Worm (Caenorhabditis elegans) whole organism, L3 larva: Measurements from ENCODE around the gene F20B6.10.

ENCODE experiments used
- R02D3.7 ChIP-seq: fragments of 150-350 bp; optimal IDR thresholded peaks from 2 replicates; lab custom pipeline; 2014; ENCODE audit warnings: missing biosample characterization, missing genetic modification characterization
- ceh-82 ChIP-seq: fragments of 150-350 bp; optimal IDR thresholded peaks from 2 replicates; lab custom pipeline; 2014; ENCODE audit warnings: missing biosample characterization, missing genetic modification characterization
- daf-12 ChIP-seq: fragments of 150-350 bp; optimal IDR thresholded peaks from 2 replicates; lab custom pipeline; 2014; ENCODE audit warnings: missing biosample characterization, missing genetic modification reagents, missing genetic modification characterization
- egl-5 ChIP-seq: fragments of 150-350 bp; optimal IDR thresholded peaks from 2 replicates; lab custom pipeline; 2017; ENCODE audit warnings: missing biosample characterization, missing genetic modification reagents, missing genetic modification characterization, inconsistent platforms
- elt-2 ChIP-seq: sonication (generic microtip); optimal IDR thresholded peaks from 2 replicates; lab custom pipeline; 2016; ENCODE audit warnings: missing genetic modification reagents, mild to moderate bottlenecking, missing genetic modification characterization, missing compliant biosample characterization
- elt-3 ChIP-seq, 3 experiments: fragments of 150-350 bp in 1 of 3; sonication (generic microtip) in 2 of 3; optimal IDR thresholded peaks; 2 replicates in 2 of 3; 4 replicates in 1 of 3; lab custom pipeline; 2014 to 2017; ENCODE audit warnings: missing biosample characterization in 3 of 3, missing genetic modification characterization in 3 of 3
- eor-1 ChIP-seq, 2 experiments: fragments of 150-350 bp; optimal IDR thresholded peaks; 2 replicates each; lab custom pipeline; 2014 to 2018; ENCODE audit warnings: missing biosample characterization in 2 of 2, missing genetic modification characterization in 2 of 2
- fkh-2 ChIP-seq: fragments of 150-350 bp; optimal IDR thresholded peaks from 2 replicates; lab custom pipeline; 2014; ENCODE audit warnings: missing biosample characterization, missing genetic modification reagents, missing genetic modification characterization
- fos-1 ChIP-seq: fragments of 150-350 bp; optimal IDR thresholded peaks from 2 replicates; lab custom pipeline; 2014; ENCODE audit warnings: missing biosample characterization, missing genetic modification characterization
- hmg-11 ChIP-seq: sonication (generic microtip); optimal IDR thresholded peaks from 2 replicates; lab custom pipeline; 2016; ENCODE audit warnings: missing genetic modification characterization, missing compliant biosample characterization
- lin-15B ChIP-seq: fragments of 150-350 bp; optimal IDR thresholded peaks from 2 replicates; lab custom pipeline; 2014; ENCODE audit warnings: missing biosample characterization, missing genetic modification characterization
- lin-39 ChIP-seq: fragments of 150-350 bp; optimal IDR thresholded peaks from 2 replicates; lab custom pipeline; 2018; ENCODE audit warnings: missing biosample characterization, missing genetic modification reagents, missing genetic modification characterization
- lsy-12 ChIP-seq: sonication (generic microtip); optimal IDR thresholded peaks from 2 replicates; lab custom pipeline; 2016; ENCODE audit warnings: mild to moderate bottlenecking, missing genetic modification characterization, missing compliant biosample characterization
- mml-1 ChIP-seq: fragments of 150-350 bp; sonication (generic microtip); optimal IDR thresholded peaks from 3 replicates; lab custom pipeline; 2014; ENCODE audit warnings: missing biosample characterization, missing genetic modification characterization
- nfya-1 ChIP-seq: sonication (generic microtip); optimal IDR thresholded peaks from 2 replicates; lab custom pipeline; 2017; ENCODE audit warnings: missing genetic modification characterization, mild to moderate bottlenecking, missing compliant biosample characterization, antibody characterized with exemption, moderate library complexity; ENCODE audit not compliant: insufficient read depth
- nhr-12 ChIP-seq: fragments of 150-350 bp; optimal IDR thresholded peaks from 2 replicates; lab custom pipeline; 2014; ENCODE audit warnings: missing biosample characterization, missing genetic modification characterization
- nhr-237 ChIP-seq: fragments of 150-350 bp; optimal IDR thresholded peaks from 2 replicates; lab custom pipeline; 2014; ENCODE audit warnings: missing biosample characterization, missing genetic modification characterization
- nhr-25 ChIP-seq: sonication (generic microtip); optimal IDR thresholded peaks from 2 replicates; lab custom pipeline; 2017; ENCODE audit warnings: missing biosample characterization, missing genetic modification characterization
- nhr-43 ChIP-seq: sonication (generic microtip); optimal IDR thresholded peaks from 2 replicates; lab custom pipeline; 2016; ENCODE audit warnings: mild to moderate bottlenecking, missing genetic modification characterization, missing compliant biosample characterization; ENCODE audit not compliant: poor library complexity, severe bottlenecking
- pha-4 ChIP-seq: fragments of 150-350 bp; optimal IDR thresholded peaks from 2 replicates; lab custom pipeline; 2014; ENCODE audit warnings: missing biosample characterization, missing genetic modification reagents, missing genetic modification characterization
- pqm-1 ChIP-seq: fragments of 150-350 bp; optimal IDR thresholded peaks from 2 replicates; lab custom pipeline; 2017; ENCODE audit warnings: missing biosample characterization, missing genetic modification characterization, inconsistent platforms
- sea-2 ChIP-seq: fragments of 150-350 bp; sonication (generic microtip); optimal IDR thresholded peaks from 4 replicates; lab custom pipeline; 2014; ENCODE audit warnings: missing biosample characterization, missing genetic modification reagents, missing genetic modification characterization
- skn-1 ChIP-seq: fragments of 150-350 bp; optimal IDR thresholded peaks from 2 replicates; lab custom pipeline; 2014; ENCODE audit warnings: missing biosample characterization, missing genetic modification characterization
- snpc-4 ChIP-seq: fragments of 150-350 bp; optimal IDR thresholded peaks from 2 replicates; lab custom pipeline; 2014; ENCODE audit warnings: missing biosample characterization, missing genetic modification characterization
- unc-39 ChIP-seq: sonication (generic microtip); optimal IDR thresholded peaks from 4 replicates; lab custom pipeline; 2017; ENCODE audit warnings: missing biosample characterization, missing genetic modification characterization
- unc-62 ChIP-seq: fragments of 150-350 bp; sonication (generic microtip); optimal IDR thresholded peaks from 4 replicates; lab custom pipeline; 2014; ENCODE audit warnings: missing biosample characterization, missing genetic modification reagents, missing genetic modification characterization
- zag-1 ChIP-seq: fragments of 150-350 bp; optimal IDR thresholded peaks from 2 replicates; lab custom pipeline; 2014; ENCODE audit warnings: missing biosample characterization, missing genetic modification characterization
- ztf-11 ChIP-seq: fragments of 150-350 bp; optimal IDR thresholded peaks from 2 replicates; lab custom pipeline; 2014; ENCODE audit warnings: missing biosample characterization, missing genetic modification characterization
- ztf-4 ChIP-seq: fragments of 150-350 bp; optimal IDR thresholded peaks from 2 replicates; lab custom pipeline; 2014; ENCODE audit warnings: missing biosample characterization, missing genetic modification characterization

F20B6.10 gene

ce11 chrX:4186656-4187055, 30.3 kb downstream of the F20B6.10 start, which contains the start of gene mrp-6:
Gene mrp-6 (minus strand): TSS chrX:4186756.
- TF ChIP-seq daf-12 (tag; lab: Kevin White, UChicago) (no peak), nhr-43 (tag; lab: Kevin White, UChicago) (no peak), hmg-11 (tag; lab: Kevin White, UChicago) (no peak), zag-1 (tag; lab: Kevin White, UChicago) (no peak), pha-4 (no peak), R02D3.7 (tag; lab: Kevin White, UChicago) (no peak), nfya-1 (tag; lab: Kevin White, UChicago) (no peak), unc-62 (no peak), egl-5 (tag; lab: Kevin White, UChicago) (no peak), unc-39 (tag; lab: Kevin White, UChicago) (no peak), fos-1 (tag; lab: Kevin White, UChicago) (no peak), ztf-11 (tag; lab: Kevin White, UChicago) (no peak), fkh-2 (tag; lab: Kevin White, UChicago) (no peak), nhr-25 (no peak), pqm-1 (tag; lab: Kevin White, UChicago) (no peak), nhr-237 (tag; lab: Kevin White, UChicago) (no peak)
- TF ChIP-seq, all 47 proteins: peak for 0

- no peak for TF ChIP-seq nhr-25
- no peak for TF ChIP-seq unc-62
- TF ChIP-seq egl-5 (tag; lab: Kevin White, UChicago): no peak
- TF ChIP-seq snpc-4: no peak
- no peak for TF ChIP-seq pha-4
- TF ChIP-seq lin-15B: no peak
- no peak for TF ChIP-seq nhr-12 (tag; lab: Kevin White, UChicago)
- TF ChIP-seq mml-1 (tag; lab: Kevin White, UChicago): no peak
- TF ChIP-seq daf-12 (tag; lab: Kevin White, UChicago): no peak
- no peak for TF ChIP-seq lin-39
- TF ChIP-seq elt-2: no peak
These were observed 39.6 kb downstream of the F20B6.10 start, which contains the start of gene ZK470.6 for ce11 chrX:4177394-4177793. Gene ZK470.6 (minus strand): TSS chrX:4177494.

ce11 chrX:4167150-4167549, 49.8 kb downstream of the F20B6.10 start, which contains the start of gene ZK470.14:
Gene ZK470.14 (plus strand): TSS chrX:4167450.
- TF ChIP-seq daf-12 (tag; lab: Kevin White, UChicago) (no peak), ztf-4 (no peak), lsy-12 (no peak), eor-1 (tag; optimal IDR thresholded peaks at IDR 0.05; lab: Kevin White, UChicago) (no peak), hmg-11 (tag; lab: Kevin White, UChicago) (no peak), pha-4 (no peak), ceh-82 (tag; lab: Kevin White, UChicago) (no peak), skn-1 (tag; lab: Kevin White, UChicago) (no peak), sea-2 (GFP tag; lab: Kevin White, UChicago) (no peak), elt-3 (tag; optimal IDR thresholded peaks at IDR 0.05; lab: Kevin White, UChicago) (no peak), nhr-12 (tag; lab: Kevin White, UChicago) (no peak)
